Worm (Caenorhabditis elegans): ENCODE results near the gene Y32H12A.7.

DNA sequence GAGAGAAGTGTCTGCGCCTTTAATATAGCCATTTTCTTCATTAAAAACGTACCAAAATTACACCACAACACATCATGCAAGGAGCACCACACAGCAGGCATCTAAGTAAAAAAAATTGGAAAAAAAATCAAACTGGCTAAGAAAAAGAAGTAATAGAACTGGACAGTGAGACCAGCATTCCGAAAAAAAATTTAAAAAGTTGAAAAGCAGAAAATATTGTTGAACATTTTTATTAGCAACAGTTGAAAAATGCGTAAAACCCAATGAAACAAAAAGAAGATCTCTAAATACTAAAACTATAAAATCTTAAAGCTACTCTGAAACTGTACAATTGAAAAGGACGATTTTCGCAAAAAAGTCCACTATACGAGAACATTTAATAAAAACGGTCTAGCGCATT, 3.1 kb downstream of the Y32H12A.7 start, which contains the start of gene Y32H12A.6:
- TF ChIP-seq ces-1 (GFP tag; optimal IDR thresholded peaks at IDR 0.05), result no peak
- no peak for TF ChIP-seq blmp-1 (tag; optimal IDR thresholded peaks at IDR 0.05)
- TF ChIP-seq lin-15B (tag; optimal IDR thresholded peaks at IDR 0.05), result no peak
- no peak for TF ChIP-seq nhr-19 (GFP tag; conservative IDR thresholded peaks at IDR 0.05)
- TF ChIP-seq unc-130 (tag; optimal IDR thresholded peaks at IDR 0.05), result no peak
- TF ChIP-seq ceh-82 (tag; optimal IDR thresholded peaks at IDR 0.05), result no peak
- TF ChIP-seq alr-1 (tag; optimal IDR thresholded peaks at IDR 0.05; ENCODE audit: borderline replicate concordance), result no peak
- TF ChIP-seq jun-1 (tag; optimal IDR thresholded peaks at IDR 0.05), result no peak
- no peak for TF ChIP-seq tlp-1 (tag; optimal IDR thresholded peaks at IDR 0.05)
- TF ChIP-seq F16B12.6 (tag; optimal IDR thresholded peaks at IDR 0.05), result no peak
